Worm (Caenorhabditis elegans): ENCODE results near the gene Y69H2.7.

The Y69H2.7 gene

ce11 chrV:18689681-18690080 is at the start of gene Y69H2.7, which contains the start of gene ubc-19:
Gene Y69H2.7 (plus strand): TSS chrV:18689989.
Gene ubc-19 (minus strand): TSS chrV:18689762.
- TF ChIP-seq tbx-37 (GFP tag; conservative IDR thresholded peaks at IDR 0.05) (no peak), hmg-4 (GFP tag; optimal IDR thresholded peaks at IDR 0.05) (peak; percentile 5), ceh-13 (GFP tag; optimal IDR thresholded peaks at IDR 0.05) (no peak), flt-1 (GFP tag; IDR thresholded peaks at IDR 0.05) (no peak), ama-1 (optimal IDR thresholded peaks at IDR 0.05) (no peak)

- no peak for TF ChIP-seq flt-1 (GFP tag; IDR thresholded peaks at IDR 0.05)
- no peak for TF ChIP-seq sea-1 (GFP tag; conservative IDR thresholded peaks at IDR 0.05)
- TF ChIP-seq tbx-37 (GFP tag; conservative IDR thresholded peaks at IDR 0.05) = no peak
- no peak for TF ChIP-seq aly-1 (tag; optimal IDR thresholded peaks at IDR 0.05)
- no peak for TF ChIP-seq tra-4 (tag; optimal IDR thresholded peaks at IDR 0.05)
- no peak for TF ChIP-seq B0310.2 (tag; optimal IDR thresholded peaks at IDR 0.05)
- no peak for TF ChIP-seq hmbx-1 (tag; optimal IDR thresholded peaks at IDR 0.05)
- no peak for TF ChIP-seq tbx-11 (GFP tag; IDR thresholded peaks at IDR 0.05)
- no peak for TF ChIP-seq ets-7 (tag; optimal IDR thresholded peaks at IDR 0.05)
- TF ChIP-seq hmg-4 (GFP tag; optimal IDR thresholded peaks at IDR 0.05) = no peak
- no peak for TF ChIP-seq ceh-36 (tag; optimal IDR thresholded peaks at IDR 0.05)
- TF ChIP-seq ama-1 (optimal IDR thresholded peaks at IDR 0.05) = no peak
Observed at ce11 chrV:18644258-18644657, 45.5 kb upstream of the Y69H2.7 start.

ce11 chrV:18650043-18650442 is 39.7 kb upstream of the Y69H2.7 start, which contains the start of gene egas-2:
Gene egas-2 (plus strand): TSS chrV:18650343.
- TF ChIP-seq scrt-1 (GFP tag; IDR thresholded peaks at IDR 0.05) (no peak), hmbx-1 (tag; optimal IDR thresholded peaks at IDR 0.05) (no peak), tbx-37 (GFP tag; conservative IDR thresholded peaks at IDR 0.05) (no peak), F13C5.2 (tag; optimal IDR thresholded peaks at IDR 0.05) (no peak), ceh-36 (tag; optimal IDR thresholded peaks at IDR 0.05) (no peak), pes-1 (GFP tag; IDR thresholded peaks at IDR 0.05) (no peak), B0310.2 (tag; optimal IDR thresholded peaks at IDR 0.05) (no peak), sea-1 (GFP tag; conservative IDR thresholded peaks at IDR 0.05) (no peak)

- TF ChIP-seq tbx-11 (GFP tag; IDR thresholded peaks at IDR 0.05) = no peak
Observed at ce11 chrV:18656363-18656762, 33.4 kb upstream of the Y69H2.7 start.

ce11 chrV:18657391-18657790 is 32.4 kb upstream of the Y69H2.7 start:
- TF ChIP-seq sea-1 (GFP tag; conservative IDR thresholded peaks at IDR 0.05) = no peak
- TF ChIP-seq pes-1 (GFP tag; IDR thresholded peaks at IDR 0.05) = no peak
- no peak for TF ChIP-seq hnd-1 (tag; optimal IDR thresholded peaks at IDR 0.05)
- no peak for TF ChIP-seq ets-7 (tag; optimal IDR thresholded peaks at IDR 0.05)
- TF ChIP-seq ama-1 (optimal IDR thresholded peaks at IDR 0.05) = no peak
- TF ChIP-seq tbx-37 (GFP tag; conservative IDR thresholded peaks at IDR 0.05) = no peak
- no peak for TF ChIP-seq flt-1 (GFP tag; IDR thresholded peaks at IDR 0.05)
- TF ChIP-seq scrt-1 (GFP tag; IDR thresholded peaks at IDR 0.05) = no peak

- TF ChIP-seq ama-1 (optimal IDR thresholded peaks at IDR 0.05) (no peak), tra-4 (tag; optimal IDR thresholded peaks at IDR 0.05) (no peak), pes-1 (GFP tag; IDR thresholded peaks at IDR 0.05) (no peak), tbx-11 (GFP tag; IDR thresholded peaks at IDR 0.05) (no peak), ceh-13 (GFP tag; optimal IDR thresholded peaks at IDR 0.05) (no peak), aly-1 (tag; optimal IDR thresholded peaks at IDR 0.05) (no peak), tbx-37 (GFP tag; conservative IDR thresholded peaks at IDR 0.05) (no peak), B0310.2 (tag; optimal IDR thresholded peaks at IDR 0.05) (no peak), ets-7 (tag; optimal IDR thresholded peaks at IDR 0.05) (no peak), ceh-36 (tag; optimal IDR thresholded peaks at IDR 0.05) (no peak), flt-1 (GFP tag; IDR thresholded peaks at IDR 0.05) (no peak), F13C5.2 (tag; optimal IDR thresholded peaks at IDR 0.05) (no peak), hmbx-1 (tag; optimal IDR thresholded peaks at IDR 0.05) (no peak), hnd-1 (tag; optimal IDR thresholded peaks at IDR 0.05) (no peak)
Observed at ce11 chrV:18658914-18659313, 30.9 kb upstream of the Y69H2.7 start.

ce11 chrV:18662333-18662732 is 27.5 kb upstream of the Y69H2.7 start:
- TF ChIP-seq tra-4 (tag; optimal IDR thresholded peaks at IDR 0.05) (no peak), ama-1 (optimal IDR thresholded peaks at IDR 0.05) (no peak), scrt-1 (GFP tag; IDR thresholded peaks at IDR 0.05) (no peak), ceh-13 (GFP tag; optimal IDR thresholded peaks at IDR 0.05) (no peak), tbx-11 (GFP tag; IDR thresholded peaks at IDR 0.05) (no peak), pes-1 (GFP tag; IDR thresholded peaks at IDR 0.05) (no peak), hnd-1 (tag; optimal IDR thresholded peaks at IDR 0.05) (no peak), ets-7 (tag; optimal IDR thresholded peaks at IDR 0.05) (no peak), F13C5.2 (tag; optimal IDR thresholded peaks at IDR 0.05) (no peak), aly-1 (tag; optimal IDR thresholded peaks at IDR 0.05) (no peak)

ce11 chrV:18664026-18664425 is 25.8 kb upstream of the Y69H2.7 start, which contains the start of gene Y69H2.3:
Gene Y69H2.3 (minus strand): TSS chrV:18664126.
- TF ChIP-seq B0310.2 (tag; optimal IDR thresholded peaks at IDR 0.05) (no peak), scrt-1 (GFP tag; IDR thresholded peaks at IDR 0.05) (no peak), flt-1 (GFP tag; IDR thresholded peaks at IDR 0.05) (no peak), pes-1 (GFP tag; IDR thresholded peaks at IDR 0.05) (no peak), hmg-4 (GFP tag; optimal IDR thresholded peaks at IDR 0.05) (no peak), ets-7 (tag; optimal IDR thresholded peaks at IDR 0.05) (no peak), tra-4 (tag; optimal IDR thresholded peaks at IDR 0.05) (no peak), F13C5.2 (tag; optimal IDR thresholded peaks at IDR 0.05) (no peak), ceh-36 (tag; optimal IDR thresholded peaks at IDR 0.05) (no peak), sea-1 (GFP tag; conservative IDR thresholded peaks at IDR 0.05) (no peak), tbx-11 (GFP tag; IDR thresholded peaks at IDR 0.05) (no peak), ama-1 (optimal IDR thresholded peaks at IDR 0.05) (no peak), hmbx-1 (tag; optimal IDR thresholded peaks at IDR 0.05) (no peak), ceh-13 (GFP tag; optimal IDR thresholded peaks at IDR 0.05) (no peak), aly-1 (tag; optimal IDR thresholded peaks at IDR 0.05) (no peak), hnd-1 (tag; optimal IDR thresholded peaks at IDR 0.05) (no peak), tbx-37 (GFP tag; conservative IDR thresholded peaks at IDR 0.05) (no peak)

Measured in whole organism, early embryonic.